Worm (Caenorhabditis elegans) whole organism, L4 larva: ENCODE data around the gene plk-3.

ENCODE experiments used
- R02D3.7 ChIP-seq: fragments of 150-350 bp; sonication (generic microtip); optimal IDR thresholded peaks from 3 replicates; lab custom pipeline; 2014; ENCODE audit warnings: missing biosample characterization, missing genetic modification characterization
- Y48G9A.11 ChIP-seq: fragments of 200-800 bp; sonication (Bioruptor generic); IDR thresholded peaks from 2 replicates; pipeline ENCODE4 v1.3.6; 2022; ENCODE audit warnings: missing genetic modification reagents, missing genetic modification characterization, missing compliant biosample characterization
- egl-27 ChIP-seq: sonication (generic microtip); optimal IDR thresholded peaks from 3 replicates; lab custom pipeline; 2017; ENCODE audit warnings: missing biosample characterization, missing genetic modification reagents, missing genetic modification characterization
- egl-43 ChIP-seq: fragments of 200-800 bp; sonication (Bioruptor generic); IDR thresholded peaks from 2 replicates; pipeline ENCODE4 v1.3.6; 2022; ENCODE audit warnings: missing genetic modification reagents, missing genetic modification characterization, missing compliant biosample characterization
- fos-1 ChIP-seq: fragments of 150-350 bp; optimal IDR thresholded peaks from 2 replicates; lab custom pipeline; 2014; ENCODE audit warnings: missing biosample characterization, missing genetic modification characterization
- mep-1 ChIP-seq: fragments of 150-350 bp; sonication (generic microtip); optimal IDR thresholded peaks from 3 replicates; lab custom pipeline; 2014; ENCODE audit warnings: missing biosample characterization, missing genetic modification characterization
- pha-4 ChIP-seq, 2 experiments: fragments of 150-350 bp in 1 of 2; fragments of 200-800 bp in 1 of 2; sonication (Bioruptor generic) in 1 of 2; IDR thresholded peaks in 1 of 2; optimal IDR thresholded peaks in 1 of 2; 2 replicates each; pipeline versions ENCODE4 v1.3.6 to Lab custom; 2014 to 2022; ENCODE audit warnings: missing genetic modification characterization in 2 of 2, missing genetic modification reagents in 2 of 2, missing biosample characterization in 1 of 2, missing compliant biosample characterization in 1 of 2
- tra-1 ChIP-seq: fragments of 200-800 bp; sonication (Bioruptor generic); IDR thresholded peaks from 2 replicates; pipeline ENCODE4 v1.3.6; 2022; ENCODE audit warnings: missing genetic modification reagents, missing genetic modification characterization, missing compliant biosample characterization
- unc-62 ChIP-seq, 3 experiments: fragments of 150-350 bp in 1 of 3; sonication (generic microtip); optimal IDR thresholded peaks in 2 of 3; peaks in 1 of 3; 1 replicate in 1 of 3; 2 replicates in 2 of 3; lab custom pipeline; 2014 to 2017; ENCODE audit warnings: missing biosample characterization in 3 of 3, missing genetic modification characterization in 3 of 3, missing genetic modification reagents in 3 of 3, missing genotype in 1 of 3
- zfp-2 ChIP-seq: sonication (generic microtip); optimal IDR thresholded peaks from 2 replicates; lab custom pipeline; 2016; ENCODE audit warnings: mild to moderate bottlenecking, missing genetic modification characterization, missing compliant biosample characterization

- no peak for TF ChIP-seq zfp-2 (tag; lab: Kevin White, UChicago)
- TF ChIP-seq fos-1 (tag; lab: Kevin White, UChicago), result no peak
- no peak for TF ChIP-seq egl-43
- TF ChIP-seq unc-62 (GFP tag; optimal IDR thresholded peaks at IDR 0.05 in 1 of 2; lab: Kevin White, UChicago), result no peak
- no peak for TF ChIP-seq unc-62 (tag; optimal IDR thresholded peaks at IDR 0.05; lab: Kevin White, UChicago)
- TF ChIP-seq mep-1 (tag; lab: Kevin White, UChicago), result no peak
- no peak for TF ChIP-seq R02D3.7 (tag; lab: Kevin White, UChicago)
- TF ChIP-seq pha-4 (GFP tag; IDR thresholded peaks at IDR 0.05; lab: Robert Waterston, UW), result no peak
- no peak for TF ChIP-seq pha-4 (tag; optimal IDR thresholded peaks at IDR 0.05; lab: Kevin White, UChicago)
- TF ChIP-seq tra-1, result no peak
- no peak for TF ChIP-seq egl-27 (tag; lab: Kevin White, UChicago)
- TF ChIP-seq Y48G9A.11 (GFP tag; lab: Robert Waterston, UW), result no peak
Observed at ce11 chrIV:7510829-7511228, 37.8 kb upstream of the plk-3 start.
